Fruit fly (Drosophila melanogaster) Kc167 (cell line): ENCODE results near the gene yuri.

Experiments used
- Myc ChIP-seq: fragments of >200 bp; optimal IDR thresholded peaks from 2 replicates; lab custom pipeline; 2017; ENCODE audit warnings: missing external identifiers
- Sin3A ChIP-seq: fragments of >200 bp; optimal IDR thresholded peaks from 2 replicates; lab custom pipeline; 2018; ENCODE audit warnings: missing external identifiers
- h ChIP-seq: fragments of >200 bp; optimal IDR thresholded peaks from 3 replicates; lab custom pipeline; 2018; ENCODE audit warnings: missing external identifiers
- insv ChIP-seq: fragments of >200 bp; optimal IDR thresholded peaks from 3 replicates; lab custom pipeline; 2018; ENCODE audit warnings: missing external identifiers
- psq ChIP-seq: fragments of >200 bp; optimal IDR thresholded peaks from 2 replicates; lab custom pipeline; 2017; ENCODE audit warnings: missing external identifiers
- ttk ChIP-seq: sonication (Bioruptor generic); optimal IDR thresholded peaks from 2 replicates; lab custom pipeline; 2017; ENCODE audit warnings: missing external identifiers

- TF ChIP-seq psq (lab: Kevin White, UChicago) (no peak), Sin3A (lab: Kevin White, UChicago) (no peak), ttk (lab: Kevin White, UChicago) (no peak), insv (no peak), h (lab: Kevin White, UChicago) (no peak), Myc (no peak)
Measured at dm6 chr2L:15256249-15256648, 8.2 kb downstream of the yuri start, which contains the start of the genes PolD3 and Uxt.
